Fruit fly (Drosophila melanogaster): ENCODE data around the gene shd.

Gene shd

DNA sequence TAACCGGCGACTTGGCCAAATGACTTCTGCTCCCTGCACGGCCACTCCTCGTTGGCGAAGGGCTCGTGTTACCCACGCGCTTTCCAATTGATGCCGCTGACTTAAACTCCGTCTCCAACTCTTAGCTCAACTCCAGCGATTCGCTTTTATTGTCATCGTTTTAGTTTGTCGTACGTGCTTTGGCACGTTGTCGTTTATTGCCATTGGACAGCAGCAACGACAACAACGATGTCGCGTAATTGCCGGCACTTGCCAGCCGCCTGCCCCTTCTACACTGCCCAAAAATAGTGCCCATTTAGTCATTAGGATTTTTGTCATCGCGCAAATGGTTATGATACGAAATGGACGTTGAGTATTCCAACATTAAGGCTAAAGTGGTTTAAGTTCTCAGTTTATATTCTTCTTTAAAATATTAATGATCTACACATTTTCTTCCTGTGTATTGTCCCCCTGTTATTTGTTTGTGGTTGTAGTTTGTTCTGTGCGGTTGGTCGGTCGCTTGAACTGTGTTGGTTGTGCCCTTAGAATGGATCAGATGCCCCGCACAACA is 51.6 kb downstream of the shd start:
- peak; percentile 40 for TF ChIP-seq CG17801 (GFP tag; optimal IDR thresholded peaks at IDR 0.05; ENCODE audit: partially characterized antibody)

- no peak for TF ChIP-seq CG17801 (GFP tag; optimal IDR thresholded peaks at IDR 0.05; ENCODE audit: partially characterized antibody)
Observed at dm6 chr3L:14668638-14669037, 54.4 kb downstream of the shd start.

DNA sequence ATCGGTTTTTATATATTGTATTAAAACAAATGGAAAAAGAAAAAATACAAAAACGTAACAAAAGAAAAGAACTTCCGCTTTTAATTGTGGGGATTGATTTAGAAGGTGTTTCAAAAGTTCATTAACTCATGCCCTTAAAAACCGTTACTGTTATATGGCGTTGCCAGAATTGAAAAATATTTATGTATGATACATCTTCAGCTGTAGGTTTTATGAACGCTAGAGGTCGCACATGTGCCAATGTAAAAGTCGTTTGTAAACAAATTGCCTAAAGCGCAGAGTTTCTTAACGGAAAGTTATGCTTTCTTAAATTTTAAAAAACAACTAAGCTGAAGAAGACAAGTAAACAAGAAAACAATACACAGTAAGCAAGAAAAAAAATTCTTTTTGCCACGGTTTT is 57.3 kb downstream of the shd start:
- no peak for TF ChIP-seq CG17801 (GFP tag; optimal IDR thresholded peaks at IDR 0.05; ENCODE audit: partially characterized antibody)

Data from ovary, adult (tissue).